Fruit fly (Drosophila melanogaster): ENCODE results near the gene Fdx2.

Gene Fdx2

dm6 chr3L:4269920-4270319, 22.4 kb upstream of the Fdx2 start (continued):
- no peak for TF ChIP-seq dimm (GFP tag; IDR thresholded peaks at IDR 0.05)
- TF ChIP-seq CG3407 (GFP tag; optimal IDR thresholded peaks at IDR 0.05) = peak; percentile 53
- TF ChIP-seq eyg (GFP tag; optimal IDR thresholded peaks at IDR 0.05) = no peak
- no peak for TF ChIP-seq Sry-β (GFP tag; optimal IDR thresholded peaks at IDR 0.05)
- TF ChIP-seq CG8388 (GFP tag; optimal IDR thresholded peaks at IDR 0.05) = peak; percentile 69
- peak; percentile 84 for TF ChIP-seq CG15269 (tag; optimal IDR thresholded peaks at IDR 0.05)
- no peak for TF ChIP-seq CG33213 (GFP tag; optimal IDR thresholded peaks at IDR 0.05)
- TF ChIP-seq CG4854 (GFP tag; optimal IDR thresholded peaks at IDR 0.05) = no peak
- peak; percentile 79 for TF ChIP-seq tgo (GFP tag; IDR thresholded peaks at IDR 0.05)
- TF ChIP-seq CG11560 (tag; IDR thresholded peaks at IDR 0.05) = no peak; the same call in 2 of the 3 replicates
- no peak for TF ChIP-seq CG3726 (GFP tag; IDR thresholded peaks at IDR 0.05)
- peak; percentile 72 for TF ChIP-seq fd96Cb (tag; optimal IDR thresholded peaks at IDR 0.05)
- no peak for TF ChIP-seq dati (GFP tag; IDR thresholded peaks at IDR 0.05)
- no peak for TF ChIP-seq zen2 (GFP tag; IDR thresholded peaks at IDR 0.05; ENCODE audit: partially characterized antibody)
- peak; percentile 72 for TF ChIP-seq Asciz (GFP tag; optimal IDR thresholded peaks at IDR 0.05)
- TF ChIP-seq CG9932 (GFP tag; IDR thresholded peaks at IDR 0.05) = no peak; the same call in 1 of the 2 replicates
- TF ChIP-seq CG11085 (GFP tag; IDR thresholded peaks at IDR 0.05) = no peak
- 0 out of 3 replicates have a peak, but pooled peaks have one; percentile 15 for TF ChIP-seq CG6791 (GFP tag; IDR thresholded peaks at IDR 0.05; ENCODE audit: partially characterized antibody)
- peak; percentile 31; the same call in 1 of the 2 replicates for TF ChIP-seq Oaz (GFP tag; IDR thresholded peaks at IDR 0.05)
- TF ChIP-seq fd102C (GFP tag; optimal IDR thresholded peaks at IDR 0.05) = no peak
- no peak for TF ChIP-seq hkb (optimal IDR thresholded peaks at IDR 0.05)
- TF ChIP-seq hkb (GFP tag; IDR thresholded peaks at IDR 0.05) = peak; percentile 84
- TF ChIP-seq CG3065 (GFP tag; optimal IDR thresholded peaks at IDR 0.05) = no peak
- peak; percentile 47; the same call in 1 of the 2 replicates for TF ChIP-seq CG7372 (GFP tag; IDR thresholded peaks at IDR 0.05)
- no peak for TF ChIP-seq Ets65A (GFP tag)
- peak; percentile 30; the same call in 1 of the 2 replicates for TF ChIP-seq CG4730 (GFP tag; IDR thresholded peaks at IDR 0.05)
- no peak for TF ChIP-seq CG17186 (GFP tag; optimal IDR thresholded peaks at IDR 0.05)
- peak; percentile 75 for TF ChIP-seq Drgx (GFP tag; IDR thresholded peaks at IDR 0.05)
- TF ChIP-seq esg (GFP tag; conservative IDR thresholded peaks at IDR 0.05) = peak; percentile 65
- no peak for TF ChIP-seq Hsf (GFP tag; optimal IDR thresholded peaks at IDR 0.05)
- TF ChIP-seq Side (GFP tag; optimal IDR thresholded peaks at IDR 0.05) = no peak
- TF ChIP-seq HmgD (GFP tag; optimal IDR thresholded peaks at IDR 0.05) = no peak
- TF ChIP-seq CG10274 (GFP tag; optimal IDR thresholded peaks at IDR 0.05) = no peak
- TF ChIP-seq Ssrp (tag; optimal IDR thresholded peaks at IDR 0.05) = peak; percentile 72
- TF ChIP-seq MESR4 (GFP tag; optimal IDR thresholded peaks at IDR 0.05) = no peak
- TF ChIP-seq Ravus (GFP tag; IDR thresholded peaks at IDR 0.05) = no peak
- TF ChIP-seq chm (GFP tag; IDR thresholded peaks at IDR 0.05) = no peak
- no peak for TF ChIP-seq CG7786 (GFP tag; optimal IDR thresholded peaks at IDR 0.05)
- peak; percentile 53 for TF ChIP-seq caup (GFP tag; optimal IDR thresholded peaks at IDR 0.05; ENCODE audit: severe bottlenecking)
- peak; percentile 33 for TF ChIP-seq sd (tag; optimal IDR thresholded peaks at IDR 0.05)
- TF ChIP-seq CG1792 (GFP tag; optimal IDR thresholded peaks at IDR 0.05) = no peak
- TF ChIP-seq gcm (GFP tag; optimal IDR thresholded peaks at IDR 0.05) = peak; percentile 72
- peak; percentile 34; the same call in 1 of the 2 replicates for TF ChIP-seq CG3847 (GFP tag; IDR thresholded peaks at IDR 0.05)
- TF ChIP-seq CG12942 (GFP tag; optimal IDR thresholded peaks at IDR 0.05) = peak; percentile 16
- TF ChIP-seq bcd (GFP tag; optimal IDR thresholded peaks at IDR 0.05) = peak; percentile 71
- no peak for TF ChIP-seq Ets97D (GFP tag; optimal IDR thresholded peaks at IDR 0.05)
- TF ChIP-seq Dbx (GFP tag; IDR thresholded peaks at IDR 0.05) = 0 out of 3 replicates have a peak, but pooled peaks have one; percentile 25
- TF ChIP-seq fd3F (GFP tag; optimal IDR thresholded peaks at IDR 0.05) = peak; percentile 52
- peak; percentile 35 for TF ChIP-seq Hand (GFP tag; optimal IDR thresholded peaks at IDR 0.05)
- TF ChIP-seq Xbp1 (GFP tag; optimal IDR thresholded peaks at IDR 0.05) = peak; percentile 54
- TF ChIP-seq CG6272 (GFP tag; IDR thresholded peaks at IDR 0.05) = no peak
- TF ChIP-seq CG2875 (GFP tag; optimal IDR thresholded peaks at IDR 0.05) = peak; percentile 16
